Worm (Caenorhabditis elegans) whole organism, L3 larva: ENCODE data around the gene F28B12.1.

ENCODE experiments used
- egl-27 ChIP-seq: sonication (generic microtip); optimal IDR thresholded peaks from 4 replicates; lab custom pipeline; 2017; ENCODE audit warnings: missing biosample characterization, missing genetic modification reagents, missing genetic modification characterization
- snpc-4 ChIP-seq: fragments of 150-350 bp; optimal IDR thresholded peaks from 2 replicates; lab custom pipeline; 2014; ENCODE audit warnings: missing biosample characterization, missing genetic modification characterization
- unc-39 ChIP-seq: sonication (generic microtip); optimal IDR thresholded peaks from 4 replicates; lab custom pipeline; 2017; ENCODE audit warnings: missing biosample characterization, missing genetic modification characterization

DNA sequence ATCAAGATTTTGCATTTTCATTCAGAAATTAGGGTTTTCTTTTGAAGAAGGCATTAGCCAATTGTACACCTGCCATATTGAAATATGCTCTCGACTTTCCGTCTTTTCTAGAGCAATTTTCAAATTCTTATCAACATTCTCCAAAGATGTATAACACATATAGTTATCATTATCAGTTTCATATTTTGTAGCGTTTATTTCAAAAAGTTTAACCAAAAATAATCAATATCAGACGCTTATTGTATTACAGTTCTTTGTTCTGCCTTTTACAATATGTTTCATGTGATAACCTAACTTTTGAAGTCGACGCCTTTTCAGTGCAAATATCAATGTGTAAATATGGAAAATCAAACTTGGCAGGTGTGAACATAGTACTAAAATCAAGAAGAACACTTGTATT is 28.8 kb upstream of the F28B12.1 start:
- TF ChIP-seq snpc-4 (tag; lab: Kevin White, UChicago) = no peak
- no peak for TF ChIP-seq egl-27 (tag; lab: Kevin White, UChicago)
- no peak for TF ChIP-seq unc-39 (tag; lab: Kevin White, UChicago)
